Fruit fly (Drosophila melanogaster): Measurements from ENCODE around the gene dob.

The dob gene

DNA sequence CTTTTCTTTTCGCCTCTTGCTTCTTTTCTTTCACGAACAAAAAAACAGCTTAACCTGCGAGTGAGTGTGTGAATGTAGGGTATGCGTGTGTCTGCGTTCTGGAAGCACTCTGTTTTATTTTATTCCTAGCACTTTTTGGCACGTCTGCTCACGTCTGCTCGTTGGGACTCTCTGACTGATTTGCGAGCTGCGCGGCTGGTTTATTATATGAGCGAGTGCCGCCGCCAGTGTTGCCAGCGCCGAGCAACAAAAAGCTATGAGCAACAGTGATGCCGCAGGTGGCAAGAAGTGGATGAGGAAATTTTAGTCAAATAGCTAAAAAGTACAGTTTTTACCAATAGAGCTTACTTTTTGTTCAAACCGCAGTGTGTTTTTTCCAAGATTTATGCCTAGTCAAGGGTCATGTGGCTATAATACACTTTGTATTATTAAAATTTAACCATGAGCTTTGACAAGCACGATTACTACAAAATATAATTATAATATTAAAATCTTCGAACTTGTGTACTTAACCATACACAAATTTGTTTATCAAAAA, 9.3 kb downstream of the dob start, which contains the start of gene Lsd-2:
TSS of gene Lsd-2 (minus strand) at position 183 of the 538 bp plus-strand sequence.
- TF ChIP-seq Dll (optimal IDR thresholded peaks at IDR 0.05) (no peak), pan (optimal IDR thresholded peaks at IDR 0.05) (no peak), usp (GFP tag; optimal IDR thresholded peaks at IDR 0.05) (no peak), psq (optimal IDR thresholded peaks at IDR 0.05) (no peak), CG8478 (optimal IDR thresholded peaks at IDR 0.05) (no peak), EcR (GFP tag; optimal IDR thresholded peaks at IDR 0.05) (no peak)

DNA sequence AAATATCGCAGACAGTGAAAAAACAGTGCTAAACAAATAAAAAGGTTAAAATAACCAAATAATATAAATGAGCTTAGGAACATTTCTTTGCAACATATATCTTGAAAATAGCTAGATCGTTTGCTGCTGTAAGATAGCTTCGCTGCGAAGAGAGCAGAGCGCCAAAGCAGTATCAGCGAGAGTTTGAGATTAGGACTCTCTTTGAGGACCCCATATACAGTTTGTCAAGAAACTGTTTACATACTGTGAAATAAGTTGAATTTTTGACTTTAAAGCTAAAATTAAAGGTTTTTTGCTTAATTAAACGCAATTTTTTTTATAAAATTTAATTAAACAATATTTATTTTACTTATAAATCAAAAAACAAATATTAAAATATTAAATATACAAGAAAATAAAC, 9.8 kb downstream of the dob start:
- TF ChIP-seq CG8478 (optimal IDR thresholded peaks at IDR 0.05): no peak
- no peak for TF ChIP-seq psq (optimal IDR thresholded peaks at IDR 0.05)
- TF ChIP-seq EcR (GFP tag; optimal IDR thresholded peaks at IDR 0.05): no peak
- no peak for TF ChIP-seq usp (GFP tag; optimal IDR thresholded peaks at IDR 0.05)
- TF ChIP-seq Dll (optimal IDR thresholded peaks at IDR 0.05): no peak
- TF ChIP-seq pan (optimal IDR thresholded peaks at IDR 0.05): no peak

DNA sequence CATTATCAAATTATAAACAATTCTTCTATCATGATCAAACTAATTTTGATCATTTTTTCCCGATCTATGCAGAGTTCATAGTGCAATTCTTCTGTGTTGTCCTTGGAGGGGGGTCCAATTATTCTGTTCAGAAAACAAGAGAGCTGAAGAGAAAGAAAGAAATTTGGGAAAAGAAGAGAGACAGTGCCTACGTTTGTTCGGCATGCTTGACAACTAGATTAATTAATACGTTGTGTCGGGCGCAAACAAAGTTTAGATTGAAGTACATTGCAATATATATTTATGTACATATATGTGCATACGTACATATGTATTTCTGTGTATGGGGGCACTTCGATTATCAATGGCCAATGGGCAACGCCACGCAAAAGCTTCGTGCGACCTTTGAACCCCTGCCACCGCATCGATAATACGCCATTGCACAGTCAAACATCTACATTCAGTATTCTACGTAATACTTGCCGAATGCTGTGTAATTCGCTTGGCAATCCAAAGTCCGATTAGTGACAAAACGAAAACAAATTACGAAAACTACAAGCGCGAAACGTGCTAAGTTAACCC, 10.8 kb downstream of the dob start:
- TF ChIP-seq pan (optimal IDR thresholded peaks at IDR 0.05) (no peak), usp (GFP tag; optimal IDR thresholded peaks at IDR 0.05) (no peak), EcR (GFP tag; optimal IDR thresholded peaks at IDR 0.05) (no peak), psq (optimal IDR thresholded peaks at IDR 0.05) (no peak), Dll (optimal IDR thresholded peaks at IDR 0.05) (no peak), CG8478 (optimal IDR thresholded peaks at IDR 0.05) (no peak)

DNA sequence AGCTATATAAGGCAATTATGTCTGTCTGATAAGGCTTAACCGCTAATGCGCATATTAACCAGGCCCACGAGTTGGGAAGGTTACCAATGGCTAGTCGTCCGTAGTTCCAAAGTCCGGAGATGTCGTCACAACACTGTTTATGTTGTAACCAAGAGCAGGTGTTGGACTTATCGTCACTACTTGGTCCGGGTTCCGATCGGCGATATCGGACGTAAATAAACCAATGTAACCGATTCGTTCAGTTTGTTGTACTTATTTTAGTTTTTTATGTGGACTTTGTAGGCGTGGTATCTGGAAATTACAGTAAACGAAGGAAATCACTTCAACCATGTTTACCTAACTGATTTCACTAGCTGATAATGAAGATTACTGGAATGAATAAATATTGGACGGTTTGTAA, 11.6 kb downstream of the dob start:
- TF ChIP-seq pan (optimal IDR thresholded peaks at IDR 0.05) (no peak), usp (GFP tag; optimal IDR thresholded peaks at IDR 0.05) (no peak), psq (optimal IDR thresholded peaks at IDR 0.05) (no peak), Dll (optimal IDR thresholded peaks at IDR 0.05) (no peak), CG8478 (optimal IDR thresholded peaks at IDR 0.05) (no peak), EcR (GFP tag; optimal IDR thresholded peaks at IDR 0.05) (no peak)

DNA sequence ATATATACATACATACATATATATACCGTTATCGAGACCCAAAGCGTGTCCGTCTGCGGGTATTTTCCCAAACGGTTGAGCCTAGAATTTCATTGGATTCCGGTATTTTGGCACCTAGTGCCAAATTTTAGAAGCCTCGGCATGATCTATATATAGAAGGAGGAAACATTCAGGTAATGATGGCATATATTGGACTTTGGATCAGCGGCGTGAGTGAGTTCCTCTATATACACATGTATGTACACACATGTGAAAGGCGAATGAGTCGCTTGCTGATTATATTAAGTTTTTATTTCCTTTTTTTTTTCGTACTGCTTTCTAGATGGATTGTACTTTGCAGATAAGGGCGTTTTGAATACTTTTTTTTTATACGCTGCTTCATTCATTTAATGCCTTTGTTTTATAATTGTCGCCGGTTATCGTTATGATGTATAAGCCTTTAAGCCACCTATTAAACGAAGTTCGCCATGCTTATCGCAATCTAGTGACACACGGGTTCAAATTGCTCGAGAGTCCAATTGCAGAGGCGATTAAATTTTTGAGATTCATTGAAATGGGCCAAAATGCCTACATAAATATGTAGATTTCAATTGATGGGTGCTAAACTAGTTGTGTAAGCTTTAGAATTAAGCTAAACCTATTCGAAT, 12.5 kb downstream of the dob start:
- no peak for TF ChIP-seq Dll (optimal IDR thresholded peaks at IDR 0.05)
- no peak for TF ChIP-seq usp (GFP tag; optimal IDR thresholded peaks at IDR 0.05)
- TF ChIP-seq psq (optimal IDR thresholded peaks at IDR 0.05): no peak
- TF ChIP-seq pan (optimal IDR thresholded peaks at IDR 0.05): no peak
- no peak for TF ChIP-seq CG8478 (optimal IDR thresholded peaks at IDR 0.05)
- TF ChIP-seq EcR (GFP tag; optimal IDR thresholded peaks at IDR 0.05): no peak

DNA sequence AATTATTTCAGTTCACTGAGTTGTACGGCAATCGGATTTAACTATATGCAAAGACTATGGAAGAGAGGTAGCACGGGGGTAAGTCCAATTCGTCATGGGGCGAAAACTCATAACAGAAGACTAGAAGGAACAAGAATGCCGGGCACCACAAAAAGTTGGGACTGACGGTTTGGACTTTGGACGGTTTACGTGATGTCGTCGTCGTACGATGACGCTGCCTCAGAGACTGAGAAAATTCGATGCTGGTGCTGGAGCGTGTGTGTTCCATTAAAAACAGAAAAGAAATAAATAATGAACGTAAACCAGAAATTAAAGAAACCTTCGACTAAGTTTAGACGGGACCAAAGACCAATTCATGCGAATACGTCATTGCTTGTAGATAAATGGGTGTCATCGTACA, 13.1 kb downstream of the dob start:
- TF ChIP-seq Dll (optimal IDR thresholded peaks at IDR 0.05) (no peak), usp (GFP tag; optimal IDR thresholded peaks at IDR 0.05) (no peak), CG8478 (optimal IDR thresholded peaks at IDR 0.05) (no peak), psq (optimal IDR thresholded peaks at IDR 0.05) (no peak), pan (optimal IDR thresholded peaks at IDR 0.05) (no peak), EcR (GFP tag; optimal IDR thresholded peaks at IDR 0.05) (no peak)

DNA sequence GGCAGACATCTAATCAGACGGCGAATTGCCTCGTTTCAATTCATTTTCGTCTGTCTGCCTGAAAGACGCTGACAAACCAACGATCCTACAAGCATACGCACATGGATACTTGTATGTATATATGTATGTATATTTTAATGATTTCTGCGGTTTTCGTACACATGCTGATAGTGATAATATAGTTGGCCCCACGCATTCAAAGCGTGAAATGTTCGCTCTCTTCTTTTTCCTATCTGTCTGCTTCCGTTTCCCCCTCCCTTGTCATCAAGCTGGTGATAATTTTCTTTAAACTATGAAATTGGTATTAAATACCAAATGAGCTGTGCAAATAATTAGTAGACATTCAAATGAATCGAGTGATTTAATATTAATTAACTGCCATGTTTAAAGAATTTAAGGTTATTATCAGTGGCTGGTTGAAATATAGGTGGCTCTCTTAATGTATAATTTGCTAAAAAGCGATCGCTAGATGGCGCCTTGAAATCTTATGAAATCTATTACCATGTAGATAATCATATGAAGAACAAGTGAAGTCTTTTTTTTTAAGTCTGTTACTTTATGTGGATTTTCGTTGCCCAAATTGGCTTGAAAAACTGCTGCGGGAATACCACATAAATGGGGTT, 14.1 kb downstream of the dob start, which contains the start of gene CG33177:
TSS of gene CG33177 (plus strand) at position 588 of the 623 bp plus-strand sequence.
- TF ChIP-seq EcR (GFP tag; optimal IDR thresholded peaks at IDR 0.05): no peak
- TF ChIP-seq CG8478 (optimal IDR thresholded peaks at IDR 0.05): no peak
- TF ChIP-seq psq (optimal IDR thresholded peaks at IDR 0.05): no peak
- TF ChIP-seq Dll (optimal IDR thresholded peaks at IDR 0.05): no peak
- TF ChIP-seq pan (optimal IDR thresholded peaks at IDR 0.05): no peak
- no peak for TF ChIP-seq usp (GFP tag; optimal IDR thresholded peaks at IDR 0.05)

DNA sequence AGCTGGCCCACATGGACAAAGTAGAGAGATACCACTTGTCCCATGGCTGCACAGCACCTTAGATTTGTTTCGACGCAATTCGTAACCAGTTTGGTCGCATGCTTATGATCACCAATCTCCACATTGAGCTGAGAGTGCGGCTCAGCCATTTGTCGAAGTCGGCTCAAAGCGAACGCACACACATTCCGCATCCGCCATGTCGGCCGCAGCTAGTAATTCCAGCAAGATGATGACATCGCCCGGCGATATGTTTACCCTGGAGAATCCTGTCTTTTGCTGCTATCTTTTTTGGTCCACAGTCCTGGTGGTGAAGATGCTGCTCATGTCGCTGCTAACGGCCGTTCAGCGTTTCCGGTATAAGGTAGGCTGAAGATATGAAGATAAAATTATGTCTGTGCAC, 15.9 kb downstream of the dob start, which contains the start of gene CG33178:
TSS of gene CG33178 (plus strand) at position 147 of the 400 bp plus-strand sequence.
- TF ChIP-seq usp (GFP tag; optimal IDR thresholded peaks at IDR 0.05) (no peak), psq (optimal IDR thresholded peaks at IDR 0.05) (no peak), CG8478 (optimal IDR thresholded peaks at IDR 0.05) (no peak), EcR (GFP tag; optimal IDR thresholded peaks at IDR 0.05) (no peak), pan (optimal IDR thresholded peaks at IDR 0.05) (no peak), Dll (optimal IDR thresholded peaks at IDR 0.05) (no peak)

DNA sequence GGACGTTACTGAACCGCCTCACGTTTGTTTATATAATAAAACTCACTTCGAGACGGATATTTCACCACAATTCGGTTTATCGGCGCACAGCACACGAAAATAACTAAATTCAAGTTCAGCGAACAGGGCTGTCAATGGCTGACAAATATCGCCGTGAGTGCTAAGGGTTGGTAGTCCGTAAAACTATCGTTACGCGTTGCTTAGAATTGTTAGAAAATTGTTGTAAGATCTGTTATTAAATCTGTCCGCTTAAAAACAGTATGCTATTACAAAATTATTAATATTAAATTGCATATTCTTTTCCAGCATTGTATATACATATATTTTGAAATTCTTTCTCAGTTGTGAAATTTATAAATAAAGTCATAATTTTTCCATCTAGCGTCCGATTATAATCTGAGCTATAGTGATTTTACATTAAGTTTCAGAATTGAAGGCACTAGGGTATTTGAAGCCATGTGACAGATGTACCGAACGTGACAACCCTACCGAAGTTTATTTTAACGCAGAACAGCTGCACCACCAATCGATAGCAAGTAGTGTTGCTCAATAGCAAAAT, 17.9 kb downstream of the dob start, which contains the start of gene Cox17:
TSS of gene Cox17 (minus strand) at position 120 of the 559 bp plus-strand sequence.
- TF ChIP-seq pan (optimal IDR thresholded peaks at IDR 0.05) (no peak), EcR (GFP tag; optimal IDR thresholded peaks at IDR 0.05) (no peak), Dll (optimal IDR thresholded peaks at IDR 0.05) (no peak), psq (optimal IDR thresholded peaks at IDR 0.05) (no peak), CG8478 (optimal IDR thresholded peaks at IDR 0.05) (no peak), usp (GFP tag; optimal IDR thresholded peaks at IDR 0.05) (no peak)

DNA sequence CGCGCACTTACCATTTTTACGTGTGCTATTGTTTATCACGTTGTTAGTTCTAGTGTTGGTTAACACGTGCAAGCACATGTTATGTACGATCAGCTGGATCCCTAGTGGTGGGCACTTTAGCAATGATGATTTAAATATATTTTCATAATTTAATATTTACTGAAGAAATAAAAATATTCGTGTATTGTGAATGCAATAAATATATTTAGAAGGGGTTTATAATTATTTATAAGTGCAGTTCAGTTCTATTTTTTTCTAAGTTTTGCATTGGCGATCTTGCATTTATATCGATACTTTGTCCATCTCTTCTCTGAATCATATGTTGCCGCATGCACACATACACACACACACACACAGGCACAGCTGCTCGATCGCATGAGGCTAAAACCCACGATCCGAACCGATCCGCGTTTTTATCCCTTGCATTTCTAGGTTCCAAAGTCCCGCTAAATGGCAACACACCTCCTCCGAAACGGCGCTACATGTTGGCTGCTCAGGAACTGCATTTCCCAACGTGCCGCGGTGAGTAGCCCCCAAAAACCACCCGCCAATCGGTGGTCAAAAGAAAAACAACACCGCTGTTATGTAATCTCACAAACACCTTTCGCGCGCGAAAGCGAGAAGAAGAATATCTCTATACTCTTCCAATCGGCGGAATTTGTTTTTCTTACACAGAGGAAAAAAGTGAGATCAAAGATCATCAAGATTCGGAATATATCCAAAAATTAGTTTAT, 19.1 kb downstream of the dob start, which contains the start of the genes CG15027 and Dbct:
TSS of gene CG15027 (minus strand) at position 51 of the 734 bp plus-strand sequence.
TSS of gene Dbct (plus strand) at position 349 of the 734 bp plus-strand sequence.
- TF ChIP-seq psq (optimal IDR thresholded peaks at IDR 0.05) (no peak), pan (optimal IDR thresholded peaks at IDR 0.05) (no peak), CG8478 (optimal IDR thresholded peaks at IDR 0.05) (no peak)

DNA sequence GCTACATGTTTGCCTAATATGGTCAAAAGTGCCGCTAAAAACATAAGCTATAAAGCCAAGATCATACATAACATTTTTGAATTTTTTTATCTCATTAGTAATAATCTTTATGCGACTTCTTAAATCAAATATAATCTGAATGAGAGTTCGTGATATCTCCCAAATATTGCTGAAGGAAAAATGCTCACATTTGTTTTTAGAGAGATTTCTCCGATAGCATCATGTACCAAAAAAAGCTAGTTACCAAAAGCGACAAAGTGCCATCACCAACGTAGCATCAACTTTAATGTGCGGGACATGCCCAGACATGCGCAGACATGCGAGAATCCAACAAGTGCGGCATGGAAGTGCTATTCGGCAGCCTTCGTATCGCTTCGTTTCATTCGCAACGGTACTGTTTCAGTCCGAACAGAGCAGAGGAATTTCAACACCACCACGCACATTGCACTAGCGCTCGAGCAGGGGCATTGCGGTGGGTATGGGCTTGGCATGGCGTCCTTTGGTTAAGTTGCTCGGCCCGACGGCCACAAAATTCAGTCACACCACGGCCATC, 22.4 kb downstream of the dob start, which contains the start of gene Rab3-GEF:
TSS of gene Rab3-GEF (plus strand) at position 537 of the 553 bp plus-strand sequence.
- TF ChIP-seq usp (GFP tag; optimal IDR thresholded peaks at IDR 0.05) (no peak), Dll (optimal IDR thresholded peaks at IDR 0.05) (no peak), CG8478 (optimal IDR thresholded peaks at IDR 0.05) (no peak)

All from whole organism.